Fruit fly (Drosophila melanogaster) whole organism, embryonic: ENCODE measurements around the gene CG17803.

Source experiments
- CG10209 ChIP-seq: fragments of 200-800 bp; sonication (Bioruptor generic); optimal IDR thresholded peaks from 3 replicates; lab custom pipeline; 2017; ENCODE audit warnings: missing biosample characterization, mild to moderate bottlenecking, missing genetic modification characterization, missing genetic modification reagents
- CG11695 ChIP-seq: fragments of 200-800 bp; sonication (Bioruptor generic); IDR thresholded peaks from 3 replicates; pipeline ENCODE4 v1.3.6; 2022; ENCODE audit warnings: missing biosample characterization, missing genetic modification characterization
- CG13287 ChIP-seq: fragments of 200-800 bp; sonication (Bioruptor generic); IDR thresholded peaks from 2 replicates; pipeline ENCODE4 v1.3.6; 2022; ENCODE audit warnings: missing biosample characterization, missing genetic modification characterization; ENCODE audit not compliant: partially characterized antibody
- CG14050 ChIP-seq: fragments of 200-800 bp; sonication (Bioruptor generic); IDR thresholded peaks from 3 replicates; pipeline ENCODE4 v1.3.6; 2022; ENCODE audit warnings: missing biosample characterization, missing genetic modification characterization
- CG15514 ChIP-seq: fragments of 200-800 bp; sonication (Bioruptor generic); optimal IDR thresholded peaks from 3 replicates; lab custom pipeline; 2017; ENCODE audit warnings: missing biosample characterization, missing genetic modification characterization, mild to moderate bottlenecking, moderate library complexity, missing genetic modification reagents
- CG15601 ChIP-seq: fragments of 200-800 bp; sonication (Bioruptor generic); optimal IDR thresholded peaks from 3 replicates; lab custom pipeline; 2019; ENCODE audit warnings: missing biosample characterization, mild to moderate bottlenecking, missing genetic modification characterization, moderate library complexity
- CG16863 ChIP-seq: fragments of 200-800 bp; sonication (Bioruptor generic); optimal IDR thresholded peaks from 3 replicates; lab custom pipeline; 2016; ENCODE audit warnings: missing biosample characterization, missing genetic modification characterization
- CG17361 ChIP-seq: fragments of 200-800 bp; sonication (Bioruptor generic); IDR thresholded peaks from 3 replicates; pipeline ENCODE4 v1.3.6; 2022; ENCODE audit warnings: missing biosample characterization, missing genetic modification characterization
- CG2202 ChIP-seq: fragments of 200-800 bp; sonication (Bioruptor generic); optimal IDR thresholded peaks from 2 replicates; lab custom pipeline; 2018; ENCODE audit warnings: missing biosample characterization, mild to moderate bottlenecking, missing genetic modification characterization
- CG31224 ChIP-seq: fragments of 200-800 bp; sonication (Bioruptor generic); IDR thresholded peaks from 2 replicates; pipeline ENCODE4 v1.3.6; 2022; ENCODE audit warnings: missing biosample characterization, missing genetic modification characterization
- CG32772 ChIP-seq: fragments of 200-800 bp; sonication (Bioruptor generic); IDR thresholded peaks from 2 replicates; pipeline ENCODE4 v1.3.6; 2022; ENCODE audit warnings: missing biosample characterization, missing genetic modification characterization
- CG33557 ChIP-seq: fragments of 200-800 bp; sonication (Bioruptor generic); optimal IDR thresholded peaks from 2 replicates; lab custom pipeline; 2019; ENCODE audit warnings: missing biosample characterization, mild to moderate bottlenecking, missing genetic modification characterization, moderate library complexity
- CG34422 ChIP-seq: fragments of 200-800 bp; sonication (Bioruptor generic); IDR thresholded peaks from 3 replicates; pipeline ENCODE4 v1.3.6; 2022; ENCODE audit warnings: missing biosample characterization, missing genetic modification characterization
- CG4707 ChIP-seq: fragments of 200-800 bp; sonication (Bioruptor generic); optimal IDR thresholded peaks from 2 replicates; lab custom pipeline; 2018; ENCODE audit warnings: missing biosample characterization, mild to moderate bottlenecking, missing genetic modification characterization, moderate library complexity
- CG7357 ChIP-seq: fragments of 200-800 bp; sonication (Bioruptor generic); IDR thresholded peaks from 3 replicates; pipeline ENCODE4 v1.3.6; 2022; ENCODE audit warnings: missing biosample characterization, missing genetic modification characterization
- CG8765 ChIP-seq: fragments of 200-800 bp; sonication (Bioruptor generic); IDR thresholded peaks from 2 replicates; pipeline ENCODE4 v1.3.6; 2022; ENCODE audit warnings: missing biosample characterization, missing genetic modification characterization
- CG9437 ChIP-seq: fragments of 200-800 bp; sonication (Bioruptor generic); optimal IDR thresholded peaks from 2 replicates; lab custom pipeline; 2018; ENCODE audit warnings: missing biosample characterization, mild to moderate bottlenecking, missing genetic modification characterization
- HLH4C ChIP-seq: fragments of 200-800 bp; sonication (Bioruptor generic); IDR thresholded peaks from 3 replicates; pipeline ENCODE4 v1.3.6; 2022; ENCODE audit warnings: missing biosample characterization, missing genetic modification characterization; ENCODE audit not compliant: partially characterized antibody
- HLH54F ChIP-seq: fragments of 200-800 bp; sonication (Bioruptor generic); optimal IDR thresholded peaks from 3 replicates; lab custom pipeline; 2016; ENCODE audit warnings: missing biosample characterization, missing genetic modification characterization
- Hsf ChIP-seq: fragments of 200-800 bp; sonication (Bioruptor generic); optimal IDR thresholded peaks from 3 replicates; lab custom pipeline; 2016; ENCODE audit warnings: missing biosample characterization, missing genetic modification characterization
- MESR4 ChIP-seq: fragments of 200-800 bp; sonication (Bioruptor generic); optimal IDR thresholded peaks from 2 replicates; lab custom pipeline; 2018; ENCODE audit warnings: missing biosample characterization, mild to moderate bottlenecking, missing genetic modification characterization, moderate library complexity
- Med ChIP-seq: fragments of 200-800 bp; sonication (Bioruptor generic); peaks from one replicate; lab custom pipeline; 2016; ENCODE audit warnings: missing biosample characterization, missing genetic modification characterization, mild to moderate bottlenecking, inconsistent platforms, moderate library complexity
- Oli ChIP-seq: fragments of 200-800 bp; sonication (Bioruptor generic); optimal IDR thresholded peaks from 2 replicates; lab custom pipeline; 2018; ENCODE audit warnings: missing biosample characterization, mild to moderate bottlenecking, missing genetic modification characterization, moderate library complexity
- Opbp ChIP-seq: fragments of 200-800 bp; sonication (Bioruptor generic); IDR thresholded peaks from 3 replicates; pipeline ENCODE4 v1.3.6; 2022; ENCODE audit warnings: missing biosample characterization, missing genetic modification characterization; ENCODE audit not compliant: partially characterized antibody
- Sin3A ChIP-seq: fragments of >200 bp; optimal IDR thresholded peaks from 2 replicates; lab custom pipeline; 2018
- YL-1 ChIP-seq: fragments of 200-800 bp; sonication (Bioruptor generic); optimal IDR thresholded peaks from 3 replicates; lab custom pipeline; 2017; ENCODE audit warnings: missing biosample characterization, mild to moderate bottlenecking, missing genetic modification characterization
- amos ChIP-seq: fragments of 200-800 bp; sonication (Bioruptor generic); IDR thresholded peaks from 2 replicates; pipeline ENCODE4 v1.3.6; 2022; ENCODE audit warnings: missing biosample characterization, missing genetic modification characterization; ENCODE audit not compliant: partially characterized antibody
- ase ChIP-seq: fragments of 200-800 bp; sonication (Bioruptor generic); IDR thresholded peaks from 3 replicates; pipeline ENCODE4 v1.3.6; 2022; ENCODE audit warnings: missing biosample characterization, missing genetic modification characterization
- bbx ChIP-seq: fragments of 200-800 bp; sonication (Bioruptor generic); IDR thresholded peaks from 2 replicates; pipeline ENCODE4 v1.3.6; 2022; ENCODE audit warnings: missing biosample characterization, missing genetic modification characterization; ENCODE audit not compliant: partially characterized antibody
- ci ChIP-seq: fragments of 200-800 bp; sonication (Bioruptor generic); IDR thresholded peaks from 3 replicates; pipeline ENCODE4 v1.3.6; 2022; ENCODE audit warnings: missing biosample characterization, missing genetic modification characterization
- emc ChIP-seq: fragments of 200-800 bp; sonication (Bioruptor generic); optimal IDR thresholded peaks from 2 replicates; lab custom pipeline; 2016; ENCODE audit warnings: missing biosample characterization, missing genetic modification characterization
- ems ChIP-seq: fragments of 200-800 bp; sonication (Bioruptor generic); optimal IDR thresholded peaks from 3 replicates; lab custom pipeline; 2016; ENCODE audit warnings: missing biosample characterization, missing genetic modification characterization
- exex ChIP-seq: fragments of 200-800 bp; sonication (Bioruptor generic); optimal IDR thresholded peaks from 4 replicates; lab custom pipeline; 2018; ENCODE audit warnings: missing biosample characterization, mild to moderate bottlenecking, missing genetic modification characterization, moderate library complexity
- fd102C ChIP-seq: fragments of 200-800 bp; sonication (Bioruptor generic); optimal IDR thresholded peaks from 2 replicates; lab custom pipeline; 2018; ENCODE audit warnings: missing biosample characterization, mild to moderate bottlenecking, missing genetic modification characterization, moderate library complexity
- gfzf ChIP-seq: fragments of 200-800 bp; sonication (Bioruptor generic); optimal IDR thresholded peaks from 2 replicates; lab custom pipeline; 2016; ENCODE audit warnings: missing biosample characterization, mild to moderate bottlenecking, missing genetic modification characterization, moderate library complexity
- gsb ChIP-seq: fragments of 200-800 bp; sonication (Bioruptor generic); IDR thresholded peaks from 2 replicates; pipeline ENCODE4 v1.3.6; 2022; ENCODE audit warnings: missing biosample characterization, missing genetic modification characterization
- hth ChIP-seq: fragments of >200 bp; optimal IDR thresholded peaks from 2 replicates; lab custom pipeline; 2017; ENCODE audit warnings: inconsistent platforms
- jing ChIP-seq: fragments of 200-800 bp; sonication (Bioruptor generic); optimal IDR thresholded peaks from 2 replicates; lab custom pipeline; 2018; ENCODE audit warnings: missing biosample characterization, mild to moderate bottlenecking, missing genetic modification characterization
- jumu ChIP-seq: fragments of 200-800 bp; sonication (Bioruptor generic); optimal IDR thresholded peaks from 3 replicates; lab custom pipeline; 2016; ENCODE audit warnings: missing biosample characterization, missing genetic modification characterization
- maf-S ChIP-seq: fragments of 200-800 bp; sonication (Bioruptor generic); optimal IDR thresholded peaks from 2 replicates; lab custom pipeline; 2016; ENCODE audit warnings: missing biosample characterization, missing genetic modification characterization
- nom ChIP-seq: fragments of 200-800 bp; sonication (Bioruptor generic); optimal IDR thresholded peaks from 2 replicates; lab custom pipeline; 2017; ENCODE audit warnings: missing biosample characterization, missing genetic modification characterization, mild to moderate bottlenecking, moderate library complexity, missing genetic modification reagents
- otp ChIP-seq: fragments of 200-800 bp; sonication (Bioruptor generic); IDR thresholded peaks from 3 replicates; pipeline ENCODE4, ENCODE4 v1.3.6; 2022; ENCODE audit warnings: missing biosample characterization, missing genetic modification characterization
- peb ChIP-seq: fragments of 200-800 bp; sonication (Bioruptor generic); IDR thresholded peaks from 2 replicates; pipeline ENCODE4 v1.3.6; 2022; ENCODE audit warnings: missing biosample characterization, missing genetic modification characterization
- phol ChIP-seq: fragments of 200-800 bp; sonication (Bioruptor generic); optimal IDR thresholded peaks from 3 replicates; lab custom pipeline; 2018; ENCODE audit warnings: missing biosample characterization, mild to moderate bottlenecking, missing genetic modification characterization, moderate library complexity
- sens ChIP-seq: fragments of 200-800 bp; sonication (Bioruptor generic); peaks from one replicate; lab custom pipeline; 2016; ENCODE audit warnings: missing biosample characterization, missing genetic modification characterization
- toy ChIP-seq: fragments of 200-800 bp; sonication (Bioruptor generic); IDR thresholded peaks from 2 replicates; pipeline ENCODE4 v1.3.6; 2022; ENCODE audit warnings: missing biosample characterization, missing genetic modification characterization
- twi ChIP-seq: fragments of 200-800 bp; optimal IDR thresholded peaks from 2 replicates; lab custom pipeline; 2019; ENCODE audit warnings: missing biosample characterization, mild to moderate bottlenecking, missing genetic modification characterization, moderate library complexity
- unc-4 ChIP-seq: fragments of 200-800 bp; sonication (Bioruptor generic); IDR thresholded peaks from 2 replicates; pipeline ENCODE4 v1.3.6; 2022; ENCODE audit warnings: missing biosample characterization, missing genetic modification characterization; ENCODE audit not compliant: partially characterized antibody
- zfh1 ChIP-seq: fragments of 200-800 bp; sonication (Bioruptor generic); IDR thresholded peaks from 3 replicates; pipeline ENCODE4 v1.3.6; 2022; ENCODE audit warnings: missing biosample characterization, missing genetic modification characterization

The CG17803 gene

DNA sequence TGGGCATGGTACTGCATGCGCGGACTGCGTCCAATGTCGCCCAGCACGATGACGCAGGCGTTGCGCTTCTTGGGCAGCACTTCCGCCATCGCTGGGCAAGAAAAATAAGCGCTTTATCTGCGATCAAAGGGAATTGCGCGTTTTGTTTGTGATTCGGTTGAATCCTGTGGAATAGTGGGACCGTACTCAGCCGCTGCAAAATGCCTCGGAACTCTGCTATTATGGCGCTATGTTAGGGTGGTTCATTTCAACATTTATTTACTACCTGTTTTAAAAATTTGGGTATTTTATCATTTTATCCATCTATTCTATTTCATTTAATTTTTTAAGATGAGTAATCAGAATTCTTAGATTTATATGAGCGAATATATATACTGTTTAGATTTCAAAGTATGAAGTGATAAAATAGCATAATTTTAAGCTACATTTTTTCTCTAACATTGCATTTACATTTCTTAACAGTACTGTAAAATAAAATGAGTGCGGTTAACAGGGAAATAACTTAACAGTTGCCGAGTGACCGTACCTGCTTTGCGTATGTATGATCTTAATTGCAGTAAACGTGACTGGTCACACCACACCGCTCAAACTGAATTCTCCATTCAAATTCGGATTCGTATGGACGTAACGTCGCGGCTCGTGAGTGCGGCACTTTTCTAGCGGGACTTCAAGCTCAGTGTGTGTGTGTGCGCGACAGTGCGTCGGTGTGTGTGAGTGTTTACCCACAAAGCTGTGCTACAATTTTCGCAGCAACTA lies 9.8 kb upstream of the CG17803 start, which contains the start of the genes Alg1 and tinc (continued):
- TF ChIP-seq Opbp (peak; percentile 50; the same call in 1 of the 3 replicates), CG11695 (GFP tag; lab: Robert Waterston, UW) (peak; percentile 74), CG16863 (GFP tag; lab: Kevin White, UChicago) (peak; percentile 32), Sin3A (peak; percentile 32), CG15601 (tag; lab: Kevin White, UChicago) (peak; percentile 74), CG10209 (GFP tag; lab: Kevin White, UChicago) (peak; percentile 53), twi (tag; lab: Kevin White, UChicago) (peak; percentile 63), otp (no peak), zfh1 (peak; percentile 58; the same call in 1 of the 3 replicates), CG7357 (GFP tag; lab: Robert Waterston, UW) (0 out of 3 replicates have a peak, but pooled peaks have one; percentile 58), ase (GFP tag; lab: Robert Waterston, UW) (no peak), jing (no peak), CG14050 (GFP tag; lab: Robert Waterston, UW) (no peak; the same call in 2 of the 3 replicates), sens (GFP tag; lab: Kevin White, UChicago) (peak; percentile 71), gsb (GFP tag; lab: Robert Waterston, UW) (no peak), emc (GFP tag; lab: Kevin White, UChicago) (no peak), nom (GFP tag; lab: Kevin White, UChicago) (peak; percentile 7), amos (peak; percentile 47), maf-S (no peak), exex (tag; lab: Kevin White, UChicago) (peak; percentile 46), CG13287 (GFP tag; lab: Robert Waterston, UW) (peak; percentile 34; the same call in 1 of the 2 replicates), ems (GFP tag; lab: Kevin White, UChicago) (peak; percentile 28), bbx (GFP tag; lab: Robert Waterston, UW) (peak; percentile 54; the same call in 1 of the 2 replicates), hth (lab: Kevin White, UChicago) (no peak), phol (peak; percentile 79), gfzf (GFP tag; lab: Kevin White, UChicago) (peak; percentile 89), CG31224 (GFP tag; lab: Robert Waterston, UW) (peak; percentile 28; the same call in 1 of the 2 replicates), toy (GFP tag; lab: Robert Waterston, UW) (no peak), CG9437 (peak; percentile 53), CG33557 (GFP tag; lab: Kevin White, UChicago) (peak; percentile 55), fd102C (no peak), Med (peak; percentile 75), CG2202 (tag; lab: Kevin White, UChicago) (peak; percentile 27), peb (no peak), CG15514 (GFP tag; lab: Kevin White, UChicago) (peak; percentile 60), CG32772 (no peak), MESR4 (GFP tag; lab: Kevin White, UChicago) (peak; percentile 77), HLH4C (GFP tag; lab: Robert Waterston, UW) (no peak), Hsf (peak; percentile 65), YL-1 (peak; percentile 76), Oli (peak; percentile 22), CG8765 (GFP tag; lab: Robert Waterston, UW) (no peak), HLH54F (GFP tag; lab: Kevin White, UChicago) (peak; percentile 42), jumu (no peak), CG4707 (GFP tag; lab: Kevin White, UChicago) (no peak), ci (GFP tag; lab: Robert Waterston, UW) (peak; percentile 45; the same call in 2 of the 3 replicates), unc-4 (GFP tag; lab: Robert Waterston, UW) (0 out of 2 replicates have a peak, but pooled peaks have one; percentile 14), CG17361 (GFP tag; lab: Robert Waterston, UW) (peak; percentile 72; the same call in 2 of the 3 replicates), CG34422 (GFP tag; lab: Robert Waterston, UW) (peak; percentile 16; the same call in 1 of the 3 replicates)
